Worm (Caenorhabditis elegans): ENCODE data around the gene ooc-5.

- TF ChIP-seq mec-3 (tag; optimal IDR thresholded peaks at IDR 0.05; ENCODE audit: borderline replicate concordance) (no peak), pax-1 (tag; optimal IDR thresholded peaks at IDR 0.05) (no peak), hlh-13 (GFP tag; optimal IDR thresholded peaks at IDR 0.05) (no peak), sox-4 (tag; optimal IDR thresholded peaks at IDR 0.05) (no peak), pha-4 (tag; optimal IDR thresholded peaks at IDR 0.05) (no peak), nfya-1 (tag; optimal IDR thresholded peaks at IDR 0.05) (no peak), unc-86 (tag; optimal IDR thresholded peaks at IDR 0.05) (no peak), odd-2 (tag; optimal IDR thresholded peaks at IDR 0.05) (no peak), unc-3 (GFP tag; conservative IDR thresholded peaks at IDR 0.05) (no peak), unc-3 (tag; optimal IDR thresholded peaks at IDR 0.05) (no peak), ceh-14 (tag; optimal IDR thresholded peaks at IDR 0.05) (no peak), hlh-8 (tag; optimal IDR thresholded peaks at IDR 0.05) (no peak), dve-1 (tag; optimal IDR thresholded peaks at IDR 0.05) (no peak), ceh-6 (GFP tag; optimal IDR thresholded peaks at IDR 0.05) (no peak)
Measured at ce11 chrII:8991602-8992001, 1.4 kb upstream of the ooc-5 start.

All from whole organism, late embryonic.